Worm (Caenorhabditis elegans) whole organism, late embryonic: ENCODE measurements around the gene ndua-12.

Experiments
- C08G9.2 ChIP-seq: sonication (generic microtip); optimal IDR thresholded peaks from 2 replicates; lab custom pipeline; 2016; ENCODE audit warnings: mild to moderate bottlenecking, missing genetic modification characterization, moderate library complexity, missing compliant biosample characterization
- C38D4.7 ChIP-seq: fragments of 200-800 bp; sonication (Bioruptor generic); optimal IDR thresholded peaks from 2 replicates; lab custom pipeline; 2018; ENCODE audit warnings: mild to moderate bottlenecking, missing genetic modification characterization, moderate library complexity, missing compliant biosample characterization
- K09A11.1 ChIP-seq: sonication (generic microtip); optimal IDR thresholded peaks from 2 replicates; lab custom pipeline; 2017; ENCODE audit warnings: antibody characterized with exemption, mild to moderate bottlenecking, missing genetic modification characterization, missing compliant biosample characterization; ENCODE audit not compliant: insufficient read depth
- T23F11.4 ChIP-seq: fragments of 200-800 bp; sonication (Bioruptor generic); optimal IDR thresholded peaks from 2 replicates; lab custom pipeline; 2018; ENCODE audit warnings: mild to moderate bottlenecking, missing genetic modification characterization, missing compliant biosample characterization
- Y22D7AL.16 ChIP-seq: sonication (generic microtip); optimal IDR thresholded peaks from 2 replicates; lab custom pipeline; 2016; ENCODE audit warnings: missing genetic modification characterization, missing compliant biosample characterization
- ahr-1 ChIP-seq: sonication (generic microtip); optimal IDR thresholded peaks from 2 replicates; lab custom pipeline; 2016; ENCODE audit warnings: missing genetic modification characterization, missing compliant biosample characterization
- ceh-14 ChIP-seq: sonication (generic microtip); optimal IDR thresholded peaks from 2 replicates; lab custom pipeline; 2016; ENCODE audit warnings: missing genotype, missing genetic modification characterization, missing compliant biosample characterization
- ceh-19 ChIP-seq: fragments of 200-800 bp; sonication (Bioruptor generic); optimal IDR thresholded peaks from 2 replicates; lab custom pipeline; 2018; ENCODE audit warnings: mild to moderate bottlenecking, missing genetic modification characterization, missing compliant biosample characterization
- ceh-22 ChIP-seq: sonication (generic microtip); optimal IDR thresholded peaks from 2 replicates; lab custom pipeline; 2017; ENCODE audit warnings: missing biosample characterization, missing genetic modification characterization
- ceh-24 ChIP-seq: sonication (generic microtip); optimal IDR thresholded peaks from 2 replicates; lab custom pipeline; 2016; ENCODE audit warnings: mild to moderate bottlenecking, missing genetic modification characterization, missing compliant biosample characterization
- ceh-30 ChIP-seq: fragments of 150-350 bp; optimal IDR thresholded peaks from 2 replicates; lab custom pipeline; 2014; ENCODE audit warnings: missing biosample characterization, missing genetic modification characterization
- ceh-9 ChIP-seq: sonication (generic microtip); optimal IDR thresholded peaks from 2 replicates; lab custom pipeline; 2016; ENCODE audit warnings: mild to moderate bottlenecking, missing genetic modification characterization, inconsistent platforms, missing compliant biosample characterization
- che-1 ChIP-seq: sonication (generic microtip); optimal IDR thresholded peaks from 2 replicates; lab custom pipeline; 2016; ENCODE audit warnings: mild to moderate bottlenecking, missing genetic modification characterization, missing compliant biosample characterization
- dmd-4 ChIP-seq: sonication (generic microtip); optimal IDR thresholded peaks from 2 replicates; lab custom pipeline; 2016; ENCODE audit warnings: borderline replicate concordance, missing genetic modification characterization, missing compliant biosample characterization
- elt-4 ChIP-seq: sonication (generic microtip); optimal IDR thresholded peaks from 2 replicates; lab custom pipeline; 2016; ENCODE audit warnings: missing genetic modification characterization, missing compliant biosample characterization
- ets-4 ChIP-seq: sonication (generic microtip); optimal IDR thresholded peaks from 2 replicates; lab custom pipeline; 2016; ENCODE audit warnings: missing genetic modification characterization, missing compliant biosample characterization
- eyg-1 ChIP-seq: sonication (generic microtip); optimal IDR thresholded peaks from 2 replicates; lab custom pipeline; 2016; ENCODE audit warnings: missing genotype, missing genetic modification characterization, missing compliant biosample characterization
- fkh-10 ChIP-seq: fragments of 150-350 bp; optimal IDR thresholded peaks from 2 replicates; lab custom pipeline; 2014; ENCODE audit warnings: missing biosample characterization, missing genetic modification reagents, missing genetic modification characterization
- hlh-13 ChIP-seq: fragments of 200-800 bp; sonication (Bioruptor generic); optimal IDR thresholded peaks from 2 replicates; lab custom pipeline; 2018; ENCODE audit warnings: mild to moderate bottlenecking, missing genetic modification characterization, missing compliant biosample characterization
- hlh-30 ChIP-seq: sonication (generic microtip); optimal IDR thresholded peaks from 2 replicates; lab custom pipeline; 2017; ENCODE audit warnings: antibody characterized with exemption, missing genetic modification characterization, missing compliant biosample characterization; ENCODE audit not compliant: insufficient read depth
- hlh-6 ChIP-seq: sonication (generic microtip); optimal IDR thresholded peaks from 2 replicates; lab custom pipeline; 2016; ENCODE audit warnings: missing genotype, missing genetic modification characterization, missing compliant biosample characterization
- hlh-8 ChIP-seq: sonication (generic microtip); optimal IDR thresholded peaks from 2 replicates; lab custom pipeline; 2016; ENCODE audit warnings: missing genotype, missing genetic modification characterization, missing compliant biosample characterization
- lim-6 ChIP-seq: sonication (generic microtip); optimal IDR thresholded peaks from 2 replicates; lab custom pipeline; 2016; ENCODE audit warnings: missing genetic modification characterization, missing compliant biosample characterization
- lin-11 ChIP-seq: fragments of 200-800 bp; sonication (Bioruptor generic); optimal IDR thresholded peaks from 2 replicates; lab custom pipeline; 2018; ENCODE audit warnings: mild to moderate bottlenecking, missing genetic modification characterization, missing compliant biosample characterization
- mec-3 ChIP-seq: sonication (generic microtip); optimal IDR thresholded peaks from 2 replicates; lab custom pipeline; 2016; ENCODE audit warnings: borderline replicate concordance, missing genetic modification characterization, missing compliant biosample characterization
- nhr-11 ChIP-seq: fragments of 150-350 bp; optimal IDR thresholded peaks from 2 replicates; lab custom pipeline; 2014; ENCODE audit warnings: missing biosample characterization, missing genetic modification characterization
- npax-4 ChIP-seq: sonication (generic microtip); optimal IDR thresholded peaks from 2 replicates; lab custom pipeline; 2016; ENCODE audit warnings: missing genetic modification characterization, missing compliant biosample characterization
- odd-2 ChIP-seq: sonication (generic microtip); optimal IDR thresholded peaks from 2 replicates; lab custom pipeline; 2017; ENCODE audit warnings: antibody characterized with exemption, mild to moderate bottlenecking, missing genetic modification characterization, missing compliant biosample characterization
- pax-1 ChIP-seq: fragments of 150-350 bp; optimal IDR thresholded peaks from 2 replicates; lab custom pipeline; 2014; ENCODE audit warnings: missing biosample characterization, missing genetic modification characterization
- pha-2 ChIP-seq: sonication (generic microtip); optimal IDR thresholded peaks from 2 replicates; lab custom pipeline; 2017; ENCODE audit warnings: mild to moderate bottlenecking, missing genetic modification characterization, missing compliant biosample characterization
- pha-4 ChIP-seq: fragments of 150-350 bp; optimal IDR thresholded peaks from 2 replicates; lab custom pipeline; 2018; ENCODE audit warnings: missing biosample characterization, missing genetic modification reagents, missing genetic modification characterization
- ref-2 ChIP-seq: sonication (generic microtip); optimal IDR thresholded peaks from 2 replicates; lab custom pipeline; 2016; ENCODE audit warnings: missing genetic modification characterization, missing compliant biosample characterization
- sdc-2 ChIP-seq: sonication (generic microtip); optimal IDR thresholded peaks from 2 replicates; lab custom pipeline; 2016; ENCODE audit warnings: missing genotype, missing genetic modification characterization, missing compliant biosample characterization
- sox-2 ChIP-seq: fragments of 200-800 bp; sonication (Bioruptor generic); IDR thresholded peaks from 2 replicates; pipeline ENCODE4 v1.3.6; 2022; ENCODE audit warnings: missing genetic modification reagents, missing genetic modification characterization, missing compliant biosample characterization
- sox-4 ChIP-seq: sonication (generic microtip); optimal IDR thresholded peaks from 2 replicates; lab custom pipeline; 2017; ENCODE audit warnings: mild to moderate bottlenecking, missing genetic modification characterization, inconsistent platforms, missing compliant biosample characterization
- tbx-2 ChIP-seq: sonication (generic microtip); optimal IDR thresholded peaks from 2 replicates; lab custom pipeline; 2016; ENCODE audit warnings: missing genetic modification characterization, missing compliant biosample characterization
- tbx-7 ChIP-seq: sonication (generic microtip); optimal IDR thresholded peaks from 2 replicates; lab custom pipeline; 2016; ENCODE audit warnings: missing genotype, missing genetic modification characterization, missing compliant biosample characterization
- ttx-3 ChIP-seq: sonication (generic microtip); optimal IDR thresholded peaks from 2 replicates; lab custom pipeline; 2016; ENCODE audit warnings: missing genetic modification reagents, missing genetic modification characterization, missing compliant biosample characterization
- unc-3 ChIP-seq, 2 experiments: fragments of 200-800 bp in 1 of 2; sonication (Bioruptor generic) in 1 of 2; sonication (generic microtip) in 1 of 2; conservative IDR thresholded peaks in 1 of 2; optimal IDR thresholded peaks in 1 of 2; 2 replicates each; pipeline versions ENCODE4 v1.3.6 to Lab custom; 2016 to 2022; ENCODE audit warnings: missing compliant biosample characterization in 2 of 2, missing genetic modification characterization in 2 of 2, missing genetic modification reagents in 1 of 2
- unc-55 ChIP-seq: sonication (generic microtip); optimal IDR thresholded peaks from 2 replicates; lab custom pipeline; 2017; ENCODE audit warnings: missing biosample characterization, missing genetic modification reagents, missing genetic modification characterization

Gene ndua-12

ce11 chrIV:2738466-2738865 is 18.8 kb upstream of the ndua-12 start:
- TF ChIP-seq lim-6 (tag; lab: Kevin White, UChicago) = no peak
- TF ChIP-seq dmd-4 (tag; lab: Kevin White, UChicago) = no peak
- no peak for TF ChIP-seq T23F11.4 (GFP tag; lab: Kevin White, UChicago)
- no peak for TF ChIP-seq hlh-8 (tag; lab: Kevin White, UChicago)
- no peak for TF ChIP-seq ceh-19 (GFP tag; lab: Kevin White, UChicago)
- no peak for TF ChIP-seq unc-55
- TF ChIP-seq hlh-30 (tag; lab: Kevin White, UChicago) = no peak
- TF ChIP-seq sdc-2 (tag; lab: Kevin White, UChicago) = no peak
- no peak for TF ChIP-seq pha-2
- TF ChIP-seq ceh-9 = no peak
- TF ChIP-seq fkh-10 (GFP tag; lab: Kevin White, UChicago) = no peak
- no peak for TF ChIP-seq Y22D7AL.16
- TF ChIP-seq pha-4 (tag; lab: Kevin White, UChicago) = no peak
- TF ChIP-seq unc-3 (GFP tag; conservative IDR thresholded peaks at IDR 0.05; lab: Robert Waterston, UW) = no peak
- TF ChIP-seq unc-3 (tag; optimal IDR thresholded peaks at IDR 0.05; lab: Kevin White, UChicago) = no peak
- no peak for TF ChIP-seq tbx-2 (tag; lab: Kevin White, UChicago)
- TF ChIP-seq eyg-1 = no peak
- TF ChIP-seq hlh-13 = no peak
- no peak for TF ChIP-seq ets-4 (tag; lab: Kevin White, UChicago)
- no peak for TF ChIP-seq ceh-14 (tag; lab: Kevin White, UChicago)
- TF ChIP-seq sox-2 (GFP tag; lab: Robert Waterston, UW) = no peak

DNA sequence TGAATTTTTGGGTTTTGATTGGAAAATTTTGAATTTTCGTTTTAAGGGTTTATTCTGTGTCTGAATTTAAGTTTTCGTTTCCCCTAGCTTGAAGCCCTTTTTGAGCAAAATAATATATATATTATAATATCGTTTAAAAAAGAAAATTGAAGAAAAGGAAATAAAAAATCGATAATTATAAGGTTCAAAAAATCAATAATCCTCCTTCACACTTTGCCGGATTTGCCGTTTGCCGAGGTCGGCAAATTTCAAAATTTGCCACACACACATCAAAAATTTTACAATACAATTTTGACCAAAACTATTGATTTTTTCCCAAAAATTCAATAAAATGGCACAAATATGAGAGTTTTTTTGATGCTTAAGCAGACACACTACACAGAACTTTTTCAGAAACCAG is 16.9 kb upstream of the ndua-12 start:
- TF ChIP-seq pha-4 (tag; lab: Kevin White, UChicago) (no peak), ahr-1 (tag; lab: Kevin White, UChicago) (no peak)

DNA sequence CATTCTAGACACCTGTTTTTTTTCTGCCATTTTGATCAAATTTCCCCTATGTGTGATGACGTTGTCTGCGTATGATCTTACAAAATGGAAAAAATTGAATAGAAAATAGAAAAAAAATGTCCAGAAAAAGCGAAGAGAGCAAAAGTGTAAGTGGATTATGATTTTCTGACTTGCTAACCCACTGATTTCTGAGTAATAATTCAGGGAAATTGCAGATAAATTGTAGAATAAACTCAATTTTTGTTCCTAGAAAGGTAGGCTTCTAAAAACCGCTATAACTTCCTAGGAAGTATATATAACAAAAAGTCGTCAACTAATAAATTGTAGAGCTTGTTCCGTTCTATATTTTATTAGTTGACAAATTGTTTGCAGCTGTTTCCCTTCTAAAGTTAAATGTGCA is 15.0 kb upstream of the ndua-12 start:
- TF ChIP-seq elt-4 (tag; lab: Kevin White, UChicago) = no peak
- no peak for TF ChIP-seq ceh-30
- TF ChIP-seq ceh-24 (tag; lab: Kevin White, UChicago) = no peak
- TF ChIP-seq sox-4 (tag; lab: Kevin White, UChicago) = no peak
- no peak for TF ChIP-seq odd-2
- TF ChIP-seq ttx-3 (tag; lab: Kevin White, UChicago) = no peak
- TF ChIP-seq ahr-1 (tag; lab: Kevin White, UChicago) = no peak
- TF ChIP-seq npax-4 (tag; lab: Kevin White, UChicago) = no peak
- no peak for TF ChIP-seq C38D4.7
- no peak for TF ChIP-seq ceh-22
- TF ChIP-seq ref-2 = no peak
- TF ChIP-seq mec-3 (tag; lab: Kevin White, UChicago) = no peak

- TF ChIP-seq unc-55 = no peak
- TF ChIP-seq ceh-9 = no peak
- TF ChIP-seq sdc-2 (tag; lab: Kevin White, UChicago) = no peak
- no peak for TF ChIP-seq hlh-6
- no peak for TF ChIP-seq pax-1 (tag; lab: Kevin White, UChicago)
- no peak for TF ChIP-seq ttx-3 (tag; lab: Kevin White, UChicago)
- TF ChIP-seq lin-11 = no peak
- no peak for TF ChIP-seq K09A11.1 (tag; lab: Kevin White, UChicago)
- TF ChIP-seq hlh-30 (tag; lab: Kevin White, UChicago) = no peak
- TF ChIP-seq tbx-7 = no peak
- TF ChIP-seq mec-3 (tag; lab: Kevin White, UChicago) = no peak
- no peak for TF ChIP-seq ets-4 (tag; lab: Kevin White, UChicago)
- no peak for TF ChIP-seq Y22D7AL.16
- no peak for TF ChIP-seq nhr-11 (tag; lab: Kevin White, UChicago)
- no peak for TF ChIP-seq C08G9.2 (tag; lab: Kevin White, UChicago)
- no peak for TF ChIP-seq che-1 (tag; lab: Kevin White, UChicago)
- no peak for TF ChIP-seq sox-2 (GFP tag; lab: Robert Waterston, UW)
These were observed 10.3 kb upstream of the ndua-12 start, which contains the start of gene Y94H6A.2 for ce11 chrIV:2729957-2730356. TSS of gene Y94H6A.2 (plus strand) at chrIV:2730292.
